Fruit fly (Drosophila melanogaster) whole organism, embryonic: ENCODE data around the gene CycG.

Experiments
- Asciz ChIP-seq: fragments of 200-800 bp; sonication (Bioruptor generic); optimal IDR thresholded peaks from 2 replicates; lab custom pipeline; 2017; ENCODE audit warnings: missing biosample characterization, mild to moderate bottlenecking, missing genetic modification characterization, missing genetic modification reagents
- BEAF-32 ChIP-seq: fragments of 200-800 bp; sonication (Bioruptor generic); optimal IDR thresholded peaks from 3 replicates; lab custom pipeline; 2017; ENCODE audit warnings: missing biosample characterization, missing genetic modification characterization, mild to moderate bottlenecking, moderate library complexity, missing genetic modification reagents
- CG12659 ChIP-seq: fragments of 200-800 bp; sonication (Bioruptor generic); optimal IDR thresholded peaks from 3 replicates; lab custom pipeline; 2017; ENCODE audit warnings: mild to moderate bottlenecking, missing biosample characterization, missing genetic modification reagents, missing genetic modification characterization
- CG12769 ChIP-seq: fragments of 200-800 bp; sonication (Bioruptor generic); optimal IDR thresholded peaks from 2 replicates; lab custom pipeline; 2019; ENCODE audit warnings: missing biosample characterization, mild to moderate bottlenecking, missing genetic modification characterization, moderate library complexity
- CG13296 ChIP-seq: fragments of 200-800 bp; sonication (Bioruptor generic); optimal IDR thresholded peaks from 3 replicates; lab custom pipeline; 2018; ENCODE audit warnings: missing biosample characterization, mild to moderate bottlenecking, missing genetic modification characterization
- CG15269 ChIP-seq: fragments of 200-800 bp; sonication (Bioruptor generic); optimal IDR thresholded peaks from 2 replicates; lab custom pipeline; 2018; ENCODE audit warnings: missing biosample characterization, mild to moderate bottlenecking, missing genetic modification characterization, moderate library complexity
- CG16863 ChIP-seq: fragments of 200-800 bp; sonication (Bioruptor generic); optimal IDR thresholded peaks from 3 replicates; lab custom pipeline; 2016; ENCODE audit warnings: missing biosample characterization, missing genetic modification characterization
- CG17359 ChIP-seq: fragments of 200-800 bp; sonication (Bioruptor generic); optimal IDR thresholded peaks from 3 replicates; lab custom pipeline; 2018; ENCODE audit warnings: missing biosample characterization, mild to moderate bottlenecking, missing genetic modification characterization, moderate library complexity
- CG17829 ChIP-seq: fragments of 200-800 bp; optimal IDR thresholded peaks from 2 replicates; lab custom pipeline; 2019; ENCODE audit warnings: missing biosample characterization, mild to moderate bottlenecking, missing genetic modification characterization, moderate library complexity
- CG17912 ChIP-seq: fragments of 200-800 bp; sonication (Bioruptor generic); optimal IDR thresholded peaks from 2 replicates; lab custom pipeline; 2018; ENCODE audit warnings: missing biosample characterization, mild to moderate bottlenecking, missing genetic modification characterization
- CG2202 ChIP-seq: fragments of 200-800 bp; sonication (Bioruptor generic); optimal IDR thresholded peaks from 2 replicates; lab custom pipeline; 2018; ENCODE audit warnings: missing biosample characterization, mild to moderate bottlenecking, missing genetic modification characterization
- CG33557 ChIP-seq: fragments of 200-800 bp; sonication (Bioruptor generic); optimal IDR thresholded peaks from 2 replicates; lab custom pipeline; 2019; ENCODE audit warnings: missing biosample characterization, mild to moderate bottlenecking, missing genetic modification characterization, moderate library complexity
- CG4282 ChIP-seq: fragments of 200-800 bp; sonication (Bioruptor generic); optimal IDR thresholded peaks from 2 replicates; lab custom pipeline; 2016; ENCODE audit warnings: missing biosample characterization, missing genetic modification characterization
- CG5180 ChIP-seq: fragments of 200-800 bp; sonication (Bioruptor generic); optimal IDR thresholded peaks from 3 replicates; lab custom pipeline; 2017; ENCODE audit warnings: missing biosample characterization, missing genetic modification characterization, mild to moderate bottlenecking, moderate library complexity, missing genetic modification reagents
- CG6791 ChIP-seq: fragments of 200-800 bp; sonication (Bioruptor generic); IDR thresholded peaks from 3 replicates; pipeline ENCODE4 v1.3.6; 2022; ENCODE audit warnings: missing biosample characterization, missing genetic modification characterization; ENCODE audit not compliant: partially characterized antibody
- CG8290 ChIP-seq, 3 experiments: fragments of 200-800 bp; sonication (Bioruptor generic); optimal IDR thresholded peaks; 2 replicates each; lab custom pipeline; 2016 to 2019; ENCODE audit warnings: missing biosample characterization in 3 of 3, missing genetic modification characterization in 3 of 3, mild to moderate bottlenecking in 2 of 3, moderate library complexity in 1 of 3
- CG9437 ChIP-seq: fragments of 200-800 bp; sonication (Bioruptor generic); optimal IDR thresholded peaks from 2 replicates; lab custom pipeline; 2018; ENCODE audit warnings: missing biosample characterization, mild to moderate bottlenecking, missing genetic modification characterization
- CG9876 ChIP-seq: fragments of 200-800 bp; sonication (Bioruptor generic); optimal IDR thresholded peaks from 2 replicates; lab custom pipeline; 2016; ENCODE audit warnings: missing biosample characterization, missing genetic modification characterization
- Camta ChIP-seq: fragments of 200-800 bp; sonication (Bioruptor generic); optimal IDR thresholded peaks from 2 replicates; lab custom pipeline; 2016; ENCODE audit warnings: missing biosample characterization, missing genetic modification characterization
- CrebB ChIP-seq: fragments of 200-800 bp; sonication (Bioruptor generic); optimal IDR thresholded peaks from 3 replicates; lab custom pipeline; 2018; ENCODE audit warnings: missing biosample characterization, mild to moderate bottlenecking, missing genetic modification characterization
- Elba2 ChIP-seq: fragments of 200-800 bp; sonication (Bioruptor generic); optimal IDR thresholded peaks from 3 replicates; lab custom pipeline; 2016; ENCODE audit warnings: missing biosample characterization, missing genetic modification characterization
- Fer1 ChIP-seq: fragments of 200-800 bp; sonication (Bioruptor generic); optimal IDR thresholded peaks from 2 replicates; lab custom pipeline; 2017; ENCODE audit warnings: missing biosample characterization, mild to moderate bottlenecking, missing genetic modification characterization
- H15 ChIP-seq: fragments of 200-800 bp; sonication (Bioruptor generic); IDR thresholded peaks from 3 replicates; pipeline ENCODE4 v1.3.6; 2022; ENCODE audit warnings: missing biosample characterization, missing genetic modification characterization
- Hmx ChIP-seq: fragments of 200-800 bp; sonication (Bioruptor generic); optimal IDR thresholded peaks from 2 replicates; lab custom pipeline; 2016; ENCODE audit warnings: missing biosample characterization, missing genetic modification characterization
- Meics ChIP-seq: fragments of 200-800 bp; sonication (Bioruptor generic); optimal IDR thresholded peaks from 2 replicates; lab custom pipeline; 2017; ENCODE audit warnings: missing biosample characterization, mild to moderate bottlenecking, missing genetic modification characterization
- Neu2 ChIP-seq: fragments of 200-800 bp; sonication (Bioruptor generic); optimal IDR thresholded peaks from 3 replicates; lab custom pipeline; 2016; ENCODE audit warnings: missing biosample characterization, missing genetic modification characterization, borderline replicate concordance
- Pdp1 ChIP-seq, 2 experiments: fragments of 200-800 bp; sonication (Bioruptor generic); optimal IDR thresholded peaks; 3 replicates each; lab custom pipeline; 2016; ENCODE audit warnings: missing biosample characterization in 2 of 2, missing genetic modification characterization in 2 of 2, mild to moderate bottlenecking in 1 of 2, moderate library complexity in 1 of 2
- Stat92E ChIP-seq, 3 experiments: fragments of >200 bp in 2 of 3; fragments of 200-800 bp in 1 of 3; sonication (Bioruptor generic) in 1 of 3; optimal IDR thresholded peaks; 2 replicates each; lab custom pipeline; 2017 to 2019; ENCODE audit warnings: missing biosample characterization in 3 of 3, missing genetic modification characterization in 3 of 3, mild to moderate bottlenecking in 1 of 3, moderate library complexity in 1 of 3
- Xbp1 ChIP-seq: fragments of 200-800 bp; sonication (Bioruptor generic); optimal IDR thresholded peaks from 3 replicates; lab custom pipeline; 2016; ENCODE audit warnings: missing biosample characterization, mild to moderate bottlenecking, missing genetic modification characterization
- YL-1 ChIP-seq: fragments of 200-800 bp; sonication (Bioruptor generic); optimal IDR thresholded peaks from 3 replicates; lab custom pipeline; 2017; ENCODE audit warnings: missing biosample characterization, mild to moderate bottlenecking, missing genetic modification characterization
- bbx ChIP-seq: fragments of 200-800 bp; sonication (Bioruptor generic); IDR thresholded peaks from 2 replicates; pipeline ENCODE4 v1.3.6; 2022; ENCODE audit warnings: missing biosample characterization, missing genetic modification characterization; ENCODE audit not compliant: partially characterized antibody
- br ChIP-seq: fragments of >200 bp; optimal IDR thresholded peaks from 2 replicates; lab custom pipeline; 2017
- cad ChIP-seq: fragments of >200 bp; optimal IDR thresholded peaks from 2 replicates; lab custom pipeline; 2017; ENCODE audit warnings: missing biosample characterization, missing genetic modification characterization
- chinmo ChIP-seq: fragments of 200-800 bp; sonication (Bioruptor generic); IDR thresholded peaks from 4 replicates; pipeline ENCODE4 v1.3.6; 2022; ENCODE audit warnings: missing biosample characterization, missing genetic modification characterization; ENCODE audit not compliant: partially characterized antibody
- crc ChIP-seq: fragments of 200-800 bp; sonication (Bioruptor generic); optimal IDR thresholded peaks from 2 replicates; lab custom pipeline; 2016; ENCODE audit warnings: missing biosample characterization, missing genetic modification characterization
- crp ChIP-seq, 2 experiments: fragments of 200-800 bp; sonication (Bioruptor generic); optimal IDR thresholded peaks; 2 replicates in 1 of 2; 3 replicates in 1 of 2; lab custom pipeline; 2017; ENCODE audit warnings: missing biosample characterization in 2 of 2, missing genetic modification characterization in 2 of 2, mild to moderate bottlenecking in 1 of 2, moderate library complexity in 1 of 2
- grau ChIP-seq: fragments of 200-800 bp; optimal IDR thresholded peaks from 3 replicates; lab custom pipeline; 2019; ENCODE audit warnings: missing biosample characterization, mild to moderate bottlenecking, missing genetic modification characterization, moderate library complexity
- hbn ChIP-seq: fragments of 200-800 bp; sonication (Bioruptor generic); IDR thresholded peaks from 2 replicates; pipeline ENCODE4 v1.3.6; 2022; ENCODE audit warnings: missing biosample characterization, missing genetic modification characterization; ENCODE audit not compliant: partially characterized antibody
- kah ChIP-seq: fragments of 200-800 bp; sonication (Bioruptor generic); optimal IDR thresholded peaks from 2 replicates; lab custom pipeline; 2018; ENCODE audit warnings: missing biosample characterization, mild to moderate bottlenecking, missing genetic modification characterization
- kay ChIP-seq: fragments of 200-800 bp; sonication (Bioruptor generic); optimal IDR thresholded peaks from 2 replicates; lab custom pipeline; 2016; ENCODE audit warnings: missing biosample characterization, missing genetic modification characterization
- knrl ChIP-seq: fragments of 200-800 bp; sonication (Bioruptor generic); IDR thresholded peaks from 3 replicates; pipeline ENCODE4 v1.3.6; 2022; ENCODE audit warnings: missing biosample characterization, missing genetic modification characterization; ENCODE audit not compliant: partially characterized antibody
- pfk ChIP-seq: fragments of 200-800 bp; sonication (Bioruptor generic); optimal IDR thresholded peaks from 2 replicates; lab custom pipeline; 2018; ENCODE audit warnings: missing biosample characterization, mild to moderate bottlenecking, missing genetic modification characterization, moderate library complexity
- psq ChIP-seq: fragments of 200-800 bp; sonication (Bioruptor generic); optimal IDR thresholded peaks from 2 replicates; lab custom pipeline; 2017; ENCODE audit warnings: missing biosample characterization, missing genetic modification characterization
- scrt ChIP-seq: fragments of 200-800 bp; sonication (Bioruptor generic); optimal IDR thresholded peaks from 2 replicates; lab custom pipeline; 2018; ENCODE audit warnings: missing biosample characterization, mild to moderate bottlenecking, missing genetic modification characterization, moderate library complexity
- toy ChIP-seq: fragments of 200-800 bp; sonication (Bioruptor generic); IDR thresholded peaks from 2 replicates; pipeline ENCODE4 v1.3.6; 2022; ENCODE audit warnings: missing biosample characterization, missing genetic modification characterization

The CycG gene

DNA sequence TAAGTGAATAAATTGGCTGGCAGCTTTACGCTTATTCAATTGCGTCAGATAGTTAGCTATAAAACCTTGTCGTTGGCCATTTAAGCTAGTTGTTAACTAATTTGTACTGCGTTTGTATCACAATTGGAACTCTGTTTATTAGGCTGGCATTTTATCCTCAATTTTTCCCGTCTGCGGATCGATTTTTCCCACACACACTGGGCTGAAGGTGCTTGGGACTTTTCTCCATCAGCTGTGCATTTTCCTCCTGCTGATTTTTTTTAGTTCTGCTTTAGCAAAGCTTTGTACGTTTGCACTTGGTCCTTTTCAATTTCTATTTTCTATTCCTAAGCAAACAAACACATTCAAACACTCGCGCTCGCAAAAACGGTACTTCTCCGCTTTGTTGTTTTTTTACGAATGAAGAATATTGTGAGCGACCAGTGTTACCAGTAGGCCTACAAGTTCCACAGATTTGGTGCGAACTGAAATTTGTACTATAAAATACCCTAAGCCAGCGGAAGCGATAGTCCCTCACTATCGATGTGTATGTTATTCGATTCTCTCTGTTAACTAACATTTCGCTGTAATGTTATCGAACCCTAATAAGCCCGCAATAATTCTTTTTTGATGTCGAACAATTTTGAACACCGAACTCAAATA, 2.9 kb downstream of the CycG start (continued):
- no peak for TF ChIP-seq CG4282 (GFP tag; lab: Kevin White, UChicago)
- peak; percentile 50 for TF ChIP-seq CG15269 (tag; lab: Kevin White, UChicago)
- no peak for TF ChIP-seq br (lab: Kevin White, UChicago)
- TF ChIP-seq CG12659, result peak; percentile 75
- peak; percentile 11 for TF ChIP-seq scrt
- peak; percentile 40 for TF ChIP-seq Asciz (GFP tag; lab: Kevin White, UChicago)
- TF ChIP-seq CG9876, result no peak
- no peak for TF ChIP-seq Neu2 (GFP tag; lab: Kevin White, UChicago)
- TF ChIP-seq Camta (GFP tag; lab: Kevin White, UChicago), result peak; percentile 4
- peak; percentile 15 for TF ChIP-seq Xbp1 (GFP tag; lab: Kevin White, UChicago)
- TF ChIP-seq crc (GFP tag; lab: Kevin White, UChicago), result peak; percentile 14
- no peak for TF ChIP-seq H15 (GFP tag; lab: Robert Waterston, UW)
- no peak for TF ChIP-seq CG16863 (GFP tag; lab: Kevin White, UChicago)
- TF ChIP-seq BEAF-32 (GFP tag; lab: Kevin White, UChicago), result peak; percentile 91
- no peak for TF ChIP-seq knrl (GFP tag; lab: Robert Waterston, UW)

- TF ChIP-seq Fer1 (peak; percentile 13), CG2202 (tag; lab: Kevin White, UChicago) (no peak), toy (no peak), CG8290 (GFP tag; optimal IDR thresholded peaks at IDR 0.05; lab: Kevin White, UChicago) (no peak), CG8290 (tag; optimal IDR thresholded peaks at IDR 0.05; lab: Kevin White, UChicago) (peak in 1 of 2 experiments; percentile 54), grau (tag; lab: Kevin White, UChicago) (peak; percentile 2), pfk (GFP tag; lab: Kevin White, UChicago) (peak; percentile 98), CG9437 (GFP tag; lab: Kevin White, UChicago) (peak; percentile 42), CG12769 (tag; lab: Kevin White, UChicago) (peak; percentile 87), CG6791 (no peak), CG17912 (GFP tag; lab: Kevin White, UChicago) (peak; percentile 64), Camta (GFP tag; lab: Kevin White, UChicago) (no peak), hbn (no peak), CrebB (tag; lab: Kevin White, UChicago) (peak; percentile 59), kay (GFP tag; lab: Kevin White, UChicago) (peak; percentile 33), Hmx (GFP tag; lab: Kevin White, UChicago) (no peak), CG5180 (no peak), Pdp1 (GFP tag; optimal IDR thresholded peaks at IDR 0.05; lab: Kevin White, UChicago) (peak in 1 of 2 experiments; percentile 93), CG17829 (tag; lab: Kevin White, UChicago) (no peak), Elba2 (GFP tag; lab: Kevin White, UChicago) (peak; percentile 58), Stat92E (GFP tag; optimal IDR thresholded peaks at IDR 0.05; lab: Kevin White, UChicago) (peak in 1 of 3 experiments; percentile 86), bbx (GFP tag; lab: Robert Waterston, UW) (no peak), CG13296 (GFP tag; lab: Kevin White, UChicago) (no peak), cad (GFP tag; lab: Kevin White, UChicago) (no peak), CG17359 (tag; lab: Kevin White, UChicago) (peak; percentile 10), psq (GFP tag; lab: Kevin White, UChicago) (no peak), YL-1 (peak; percentile 43), CG33557 (GFP tag; lab: Kevin White, UChicago) (no peak), crp (GFP tag; optimal IDR thresholded peaks at IDR 0.05; lab: Kevin White, UChicago) (peak in 1 of 2 experiments; percentile 71), kah (GFP tag; lab: Kevin White, UChicago) (peak; percentile 18), chinmo (GFP tag; lab: Robert Waterston, UW) (no peak), Meics (peak; percentile 21)
Observed at dm6 chr3R:31608438-31609188, 3.9 kb downstream of the CycG start.
